Worm (Caenorhabditis elegans) whole organism, young adult: ENCODE measurements around the gene F36H5.14.

ENCODE experiments used
- bed-1 ChIP-seq: fragments of 200-800 bp; sonication (Bioruptor generic); IDR thresholded peaks from 2 replicates; pipeline ENCODE4 v1.3.6; 2022; ENCODE audit warnings: missing genetic modification reagents, missing genetic modification characterization, missing compliant biosample characterization
- ceh-79 ChIP-seq: sonication (generic microtip); optimal IDR thresholded peaks from 2 replicates; lab custom pipeline; 2017; ENCODE audit warnings: mild to moderate bottlenecking, missing genetic modification characterization, missing compliant biosample characterization
- rpc-1 ChIP-seq, 2 experiments: fragments of 150-350 bp in 1 of 2; sonication (generic microtip) in 1 of 2; optimal IDR thresholded peaks; 2 replicates each; lab custom pipeline; 2014 to 2018; ENCODE audit warnings: missing biosample characterization in 1 of 2, missing genetic modification characterization in 1 of 2, missing genetic modification reagents in 1 of 2, missing genotype in 1 of 2
- unc-130 ChIP-seq: sonication (generic microtip); optimal IDR thresholded peaks from 2 replicates; lab custom pipeline; 2016; ENCODE audit warnings: missing genetic modification reagents, missing genetic modification characterization, missing compliant biosample characterization
- unc-62 ChIP-seq: fragments of 150-350 bp; optimal IDR thresholded peaks from 2 replicates; lab custom pipeline; 2014; ENCODE audit warnings: missing biosample characterization, missing genetic modification reagents, missing genetic modification characterization
- zfh-2 ChIP-seq: fragments of 200-800 bp; sonication (Bioruptor generic); conservative IDR thresholded peaks from 2 replicates; pipeline ENCODE4 v1.3.6; 2022; ENCODE audit warnings: missing genetic modification reagents, missing genetic modification characterization, missing compliant biosample characterization

DNA sequence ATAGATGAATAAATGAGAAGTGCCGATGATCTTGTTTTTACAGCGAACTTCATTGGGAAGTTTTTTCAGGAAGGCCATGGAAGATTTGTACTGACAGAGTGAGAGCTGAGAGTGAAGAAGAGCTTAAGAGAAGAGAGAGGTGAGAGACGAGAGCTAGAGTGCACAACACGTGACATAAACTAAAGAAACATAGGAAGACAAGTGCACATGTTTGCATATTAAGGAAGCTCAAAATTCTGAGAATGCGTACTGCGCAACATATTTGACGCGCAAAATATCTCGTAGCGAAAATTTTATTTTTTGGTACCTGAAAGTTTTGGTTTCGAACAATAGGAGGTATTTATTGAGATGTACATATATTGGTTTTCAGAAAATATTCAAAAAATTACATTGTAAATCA lies 32.9 kb downstream of the F36H5.14 start, which contains the start of gene C08F1.8:
- TF ChIP-seq bed-1 (no peak), unc-130 (no peak), rpc-1 (optimal IDR thresholded peaks at IDR 0.05; lab: Kevin White, UChicago) (no peak), rpc-1 (tag; optimal IDR thresholded peaks at IDR 0.05; lab: Kevin White, UChicago) (no peak), unc-62 (no peak), zfh-2 (GFP tag; lab: Robert Waterston, UW) (no peak), ceh-79 (tag; lab: Kevin White, UChicago) (no peak)
